Worm (Caenorhabditis elegans) whole organism, L1 larva: ENCODE results near the gene Y38C1AA.7.

ENCODE experiments used
- C16A3.4 ChIP-seq: fragments of 150-350 bp; optimal IDR thresholded peaks from 2 replicates; lab custom pipeline; 2014; ENCODE audit warnings: missing biosample characterization, missing genetic modification characterization
- C34B4.2 ChIP-seq: sonication (generic microtip); optimal IDR thresholded peaks from 2 replicates; lab custom pipeline; 2017; ENCODE audit warnings: mild to moderate bottlenecking, missing genetic modification characterization, missing compliant biosample characterization
- Y116A8C.19 ChIP-seq: sonication (generic microtip); optimal IDR thresholded peaks from 2 replicates; lab custom pipeline; 2016; ENCODE audit warnings: missing compliant biosample characterization, missing genetic modification characterization, borderline replicate concordance
- aly-2 ChIP-seq: fragments of 150-350 bp; optimal IDR thresholded peaks from 2 replicates; lab custom pipeline; 2014; ENCODE audit warnings: missing biosample characterization, missing genetic modification characterization
- blmp-1 ChIP-seq: fragments of 150-350 bp; optimal IDR thresholded peaks from 2 replicates; lab custom pipeline; 2014; ENCODE audit warnings: missing biosample characterization, missing genetic modification characterization
- ceh-63 ChIP-seq: fragments of 200-800 bp; sonication (Bioruptor generic); optimal IDR thresholded peaks from 2 replicates; lab custom pipeline; 2018; ENCODE audit warnings: mild to moderate bottlenecking, missing genetic modification characterization, missing compliant biosample characterization
- ceh-8 ChIP-seq: fragments of 200-800 bp; sonication (Bioruptor generic); optimal IDR thresholded peaks from 2 replicates; lab custom pipeline; 2018; ENCODE audit warnings: mild to moderate bottlenecking, missing genetic modification characterization, moderate library complexity, missing compliant biosample characterization
- ceh-82 ChIP-seq, 3 experiments: fragments of 150-350 bp in 1 of 3; sonication (generic microtip) in 2 of 3; optimal IDR thresholded peaks; 2 replicates each; lab custom pipeline; 2014 to 2017; ENCODE audit warnings: missing biosample characterization in 3 of 3, missing genetic modification characterization in 3 of 3
- ces-1 ChIP-seq: fragments of 150-350 bp; optimal IDR thresholded peaks from 2 replicates; lab custom pipeline; 2014; ENCODE audit warnings: missing biosample characterization, missing genetic modification reagents, missing genetic modification characterization
- dpl-1 ChIP-seq, 3 experiments: fragments of 150-350 bp in 2 of 3; sonication (generic microtip) in 1 of 3; optimal IDR thresholded peaks; 2 replicates each; lab custom pipeline; 2014 to 2017; ENCODE audit warnings: missing biosample characterization in 3 of 3, missing genetic modification characterization in 3 of 3, missing genetic modification reagents in 3 of 3
- dsc-1 ChIP-seq: sonication (generic microtip); optimal IDR thresholded peaks from 2 replicates; lab custom pipeline; 2016; ENCODE audit warnings: mild to moderate bottlenecking, missing genetic modification characterization, missing compliant biosample characterization
- egl-13 ChIP-seq: sonication (generic microtip); optimal IDR thresholded peaks from 2 replicates; lab custom pipeline; 2016; ENCODE audit warnings: missing genotype, missing genetic modification reagents, missing genetic modification characterization, missing compliant biosample characterization
- egl-27 ChIP-seq, 2 experiments: fragments of 150-350 bp in 1 of 2; sonication (generic microtip); optimal IDR thresholded peaks; 3 replicates each; lab custom pipeline; 2017 to 2018; ENCODE audit warnings: missing biosample characterization in 2 of 2, missing genetic modification characterization in 2 of 2, missing genetic modification reagents in 2 of 2
- elt-3 ChIP-seq, 6 experiments: fragments of 150-350 bp in 1 of 6; sonication (generic microtip); optimal IDR thresholded peaks; 2 replicates each; lab custom pipeline; 2017 to 2018; ENCODE audit warnings: missing biosample characterization in 6 of 6, missing genetic modification characterization in 6 of 6, inconsistent platforms in 1 of 6
- fkh-10 ChIP-seq: sonication (generic microtip); optimal IDR thresholded peaks from 2 replicates; lab custom pipeline; 2017; ENCODE audit warnings: missing biosample characterization, missing genetic modification reagents, missing genetic modification characterization
- fkh-8 ChIP-seq: sonication (generic microtip); optimal IDR thresholded peaks from 2 replicates; lab custom pipeline; 2016; ENCODE audit warnings: mild to moderate bottlenecking, missing genetic modification characterization, missing compliant biosample characterization
- grh-1 ChIP-seq: fragments of 200-800 bp; sonication (Bioruptor generic); IDR thresholded peaks from 2 replicates; pipeline ENCODE4 v1.3.6; 2022; ENCODE audit warnings: missing genetic modification reagents, missing genetic modification characterization, missing compliant biosample characterization
- isw-1 ChIP-seq: fragments of 200-800 bp; sonication (Bioruptor generic); IDR thresholded peaks from 2 replicates; pipeline ENCODE4 v1.3.6; 2022; ENCODE audit warnings: missing genetic modification characterization, missing compliant biosample characterization
- lin-15B ChIP-seq: fragments of 150-350 bp; sonication (generic microtip); optimal IDR thresholded peaks from 3 replicates; lab custom pipeline; 2014; ENCODE audit warnings: missing biosample characterization, missing genetic modification characterization
- lin-39 ChIP-seq: fragments of 150-350 bp; optimal IDR thresholded peaks from 2 replicates; lab custom pipeline; 2014; ENCODE audit warnings: missing biosample characterization, missing genetic modification reagents, missing genetic modification characterization
- lir-3 ChIP-seq: sonication (generic microtip); optimal IDR thresholded peaks from 2 replicates; lab custom pipeline; 2016; ENCODE audit warnings: mild to moderate bottlenecking, missing genetic modification characterization, moderate library complexity, missing compliant biosample characterization; ENCODE audit not compliant: poor library complexity
- lsy-2 ChIP-seq, 2 experiments: fragments of 150-350 bp; optimal IDR thresholded peaks; 2 replicates each; lab custom pipeline; 2014; ENCODE audit warnings: missing biosample characterization in 2 of 2, missing genetic modification characterization in 2 of 2
- mef-2 ChIP-seq: fragments of 150-350 bp; optimal IDR thresholded peaks from 2 replicates; lab custom pipeline; 2014; ENCODE audit warnings: missing biosample characterization, missing genetic modification characterization
- mep-1 ChIP-seq: fragments of 150-350 bp; optimal IDR thresholded peaks from 2 replicates; lab custom pipeline; 2014; ENCODE audit warnings: missing biosample characterization, missing genetic modification characterization
- nhr-12 ChIP-seq: sonication (generic microtip); optimal IDR thresholded peaks from 2 replicates; lab custom pipeline; 2017; ENCODE audit warnings: missing biosample characterization, missing genetic modification characterization
- nhr-19 ChIP-seq: fragments of 200-800 bp; sonication (Bioruptor generic); conservative IDR thresholded peaks from 2 replicates; pipeline ENCODE4 v1.3.6; 2022; ENCODE audit warnings: missing genetic modification characterization, missing compliant biosample characterization
- nhr-28 ChIP-seq: fragments of 150-350 bp; optimal IDR thresholded peaks from 2 replicates; lab custom pipeline; 2014; ENCODE audit warnings: missing biosample characterization, missing genetic modification characterization
- nhr-84 ChIP-seq: sonication (generic microtip); optimal IDR thresholded peaks from 2 replicates; lab custom pipeline; 2017; ENCODE audit warnings: missing biosample characterization, missing genetic modification characterization
- pax-3 ChIP-seq: fragments of 200-800 bp; sonication (Bioruptor generic); optimal IDR thresholded peaks from 2 replicates; lab custom pipeline; 2018; ENCODE audit warnings: mild to moderate bottlenecking, missing genetic modification characterization, moderate library complexity, missing compliant biosample characterization
- pqm-1 ChIP-seq: sonication (generic microtip); optimal IDR thresholded peaks from 3 replicates; lab custom pipeline; 2017; ENCODE audit warnings: missing biosample characterization, missing genetic modification characterization
- rnt-1 ChIP-seq: sonication (generic microtip); optimal IDR thresholded peaks from 2 replicates; lab custom pipeline; 2016; ENCODE audit warnings: mild to moderate bottlenecking, missing genetic modification characterization, moderate library complexity, missing compliant biosample characterization
- skn-1 ChIP-seq: fragments of 150-350 bp; optimal IDR thresholded peaks from 2 replicates; lab custom pipeline; 2014; ENCODE audit warnings: missing biosample characterization, missing genetic modification characterization
- snu-23 ChIP-seq: sonication (generic microtip); optimal IDR thresholded peaks from 2 replicates; lab custom pipeline; 2016; ENCODE audit warnings: missing genetic modification characterization, missing compliant biosample characterization
- tbx-2 ChIP-seq: sonication (generic microtip); optimal IDR thresholded peaks from 2 replicates; lab custom pipeline; 2016; ENCODE audit warnings: missing genetic modification characterization, missing compliant biosample characterization
- unc-62 ChIP-seq: fragments of 150-350 bp; optimal IDR thresholded peaks from 2 replicates; lab custom pipeline; 2014; ENCODE audit warnings: missing biosample characterization, missing genetic modification reagents, missing genetic modification characterization
- xbp-1 ChIP-seq: sonication (generic microtip); optimal IDR thresholded peaks from 2 replicates; lab custom pipeline; 2016; ENCODE audit warnings: missing genetic modification characterization, missing compliant biosample characterization

Gene Y38C1AA.7

ce11 chrIV:192046-192445, 33.3 kb downstream of the Y38C1AA.7 start, which contains the start of gene Y38C1AA.12 (continued):
- TF ChIP-seq pax-3 (tag; lab: Kevin White, UChicago) (peak; percentile 92), lir-3 (tag; lab: Kevin White, UChicago) (peak; percentile 97), unc-62 (GFP tag; lab: Kevin White, UChicago) (no peak), pqm-1 (tag; lab: Kevin White, UChicago) (no peak), ceh-63 (GFP tag; lab: Kevin White, UChicago) (no peak), lin-15B (tag; lab: Kevin White, UChicago) (peak; percentile 80), nhr-84 (tag; lab: Kevin White, UChicago) (no peak)
- TF ChIP-seq, all 84 proteins: peak for 59

DNA sequence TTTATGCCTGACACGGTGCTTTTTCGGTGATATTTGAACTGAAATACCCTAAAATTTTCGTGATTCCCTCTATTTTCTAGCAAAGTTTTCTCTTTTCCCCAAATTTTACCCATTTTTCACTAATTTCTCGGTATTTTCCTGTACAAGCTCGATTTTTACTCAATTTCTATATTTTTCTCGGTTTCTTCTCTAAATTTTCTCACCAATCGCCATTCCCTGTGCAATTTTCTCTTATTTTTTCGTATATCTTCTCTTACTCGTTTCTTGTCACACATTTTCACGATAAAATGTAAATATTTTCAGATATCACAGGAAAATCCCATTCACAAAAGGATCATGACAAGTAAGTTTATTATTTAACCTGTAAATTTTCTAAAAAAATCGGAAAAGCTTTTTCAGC, 35.7 kb downstream of the Y38C1AA.7 start, which contains the start of gene csn-3:
csn-3 (plus strand) TSS at position 301 of the 400 bp plus-strand sequence.
- no peak for TF ChIP-seq mef-2
- no peak for TF ChIP-seq dsc-1

ce11 chrIV:202921-203652, 44.3 kb downstream of the Y38C1AA.7 start, which contains the start of gene gfrp-1:
Gene gfrp-1, plus strand, starts transcription at chrIV:203602.
- TF ChIP-seq elt-3 (tag; optimal IDR thresholded peaks at IDR 0.05; lab: Kevin White, UChicago) (no peak), egl-27 (tag; optimal IDR thresholded peaks at IDR 0.05; lab: Kevin White, UChicago) (no peak), aly-2 (tag; lab: Kevin White, UChicago) (no peak), nhr-28 (tag; lab: Kevin White, UChicago) (no peak), ceh-82 (tag; optimal IDR thresholded peaks at IDR 0.05; lab: Kevin White, UChicago) (no peak), fkh-10 (no peak), lsy-2 (tag; optimal IDR thresholded peaks at IDR 0.05; lab: Kevin White, UChicago) (no peak), nhr-19 (GFP tag; lab: Robert Waterston, UW) (no peak), unc-62 (GFP tag; lab: Kevin White, UChicago) (no peak)
- TF ChIP-seq, all 84 proteins: peak for 0

ce11 chrIV:204998-205397, 46.2 kb downstream of the Y38C1AA.7 start, which contains the start of gene coa-1:
Gene coa-1, plus strand, starts transcription at chrIV:205298.
- TF ChIP-seq blmp-1 (no peak), nhr-19 (GFP tag; lab: Robert Waterston, UW) (no peak), skn-1 (tag; lab: Kevin White, UChicago) (no peak), nhr-84 (tag; lab: Kevin White, UChicago) (no peak), snu-23 (GFP tag; lab: Kevin White, UChicago) (no peak), ceh-8 (GFP tag; lab: Kevin White, UChicago) (no peak), mep-1 (tag; lab: Kevin White, UChicago) (no peak), egl-13 (no peak), rnt-1 (tag; lab: Kevin White, UChicago) (no peak), Y116A8C.19 (tag; lab: Kevin White, UChicago) (no peak), dpl-1 (GFP tag; optimal IDR thresholded peaks at IDR 0.05; lab: Kevin White, UChicago) (no peak), xbp-1 (no peak), lin-39 (tag; lab: Kevin White, UChicago) (no peak), aly-2 (tag; lab: Kevin White, UChicago) (no peak)
- TF ChIP-seq, all 84 proteins: peak for 0

- TF ChIP-seq grh-1 (no peak), C16A3.4 (tag; lab: Kevin White, UChicago) (no peak), isw-1 (GFP tag; lab: Robert Waterston, UW) (no peak), nhr-12 (tag; lab: Kevin White, UChicago) (no peak), rnt-1 (tag; lab: Kevin White, UChicago) (no peak), lin-39 (tag; lab: Kevin White, UChicago) (no peak), tbx-2 (no peak), C34B4.2 (tag; lab: Kevin White, UChicago) (no peak), mep-1 (tag; lab: Kevin White, UChicago) (no peak), fkh-8 (tag; lab: Kevin White, UChicago) (no peak), dpl-1 (GFP tag; optimal IDR thresholded peaks at IDR 0.05; lab: Kevin White, UChicago) (no peak), ces-1 (GFP tag; lab: Kevin White, UChicago) (no peak), nhr-84 (tag; lab: Kevin White, UChicago) (no peak)
Measured at ce11 chrIV:207885-208284, 49.1 kb downstream of the Y38C1AA.7 start, which contains the start of gene Y38C1AA.1. Gene Y38C1AA.1, plus strand, starts transcription at chrIV:208185.
